Worm (Caenorhabditis elegans) whole organism, L4 larva: ENCODE measurements around the gene cyp-31A5.
"Not testable (repeated sequence)": the region's sequence is repeated elsewhere in the genome, so short reads cannot be mapped to it uniquely, and the experiment has no call there.

Source experiments
- D1046.2 ChIP-seq: fragments of 200-800 bp; sonication (Bioruptor generic); IDR thresholded peaks from 2 replicates; pipeline ENCODE4 v1.3.6; 2022; ENCODE audit warnings: missing genetic modification characterization, missing compliant biosample characterization
- F10B5.3 ChIP-seq: sonication (generic microtip); optimal IDR thresholded peaks from 2 replicates; lab custom pipeline; 2016; ENCODE audit warnings: mild to moderate bottlenecking, missing genetic modification characterization, missing compliant biosample characterization
- T26A8.4 ChIP-seq: fragments of 200-800 bp; sonication (Bioruptor generic); IDR thresholded peaks from 2 replicates; pipeline ENCODE4 v1.3.6; 2022; ENCODE audit warnings: missing genetic modification characterization, missing compliant biosample characterization
- Y105C5A.15 ChIP-seq: fragments of 200-800 bp; sonication (Bioruptor generic); IDR thresholded peaks from 2 replicates; pipeline ENCODE4 v1.3.6; 2022; ENCODE audit warnings: missing genetic modification characterization, missing compliant biosample characterization
- Y48G9A.11 ChIP-seq: fragments of 200-800 bp; sonication (Bioruptor generic); IDR thresholded peaks from 2 replicates; pipeline ENCODE4 v1.3.6; 2022; ENCODE audit warnings: missing genetic modification reagents, missing genetic modification characterization, missing compliant biosample characterization
- ZK546.5 ChIP-seq, 2 experiments: sonication (generic microtip); optimal IDR thresholded peaks; 2 replicates each; lab custom pipeline; 2017; ENCODE audit warnings: missing biosample characterization in 2 of 2, missing genetic modification characterization in 2 of 2
- aly-2 ChIP-seq: sonication (generic microtip); optimal IDR thresholded peaks from 2 replicates; lab custom pipeline; 2018; ENCODE audit warnings: missing biosample characterization, missing genetic modification characterization
- arid-1 ChIP-seq: fragments of 200-800 bp; sonication (Bioruptor generic); conservative IDR thresholded peaks from 2 replicates; pipeline ENCODE4 v1.3.6; 2022; ENCODE audit warnings: missing genetic modification reagents, missing genetic modification characterization, missing compliant biosample characterization
- ceh-20 ChIP-seq: fragments of 200-800 bp; sonication (Bioruptor generic); IDR thresholded peaks from 2 replicates; pipeline ENCODE4 v1.3.6; 2022; ENCODE audit warnings: missing genetic modification reagents, missing genetic modification characterization, missing compliant biosample characterization
- ceh-44 ChIP-seq: fragments of 200-800 bp; sonication (Bioruptor generic); IDR thresholded peaks from 2 replicates; pipeline ENCODE4 v1.3.6; 2022; ENCODE audit warnings: missing genetic modification reagents, missing genetic modification characterization, missing compliant biosample characterization
- cey-2 ChIP-seq: sonication (generic microtip); optimal IDR thresholded peaks from 3 replicates; lab custom pipeline; 2017; ENCODE audit warnings: missing genetic modification characterization, mild to moderate bottlenecking, missing compliant biosample characterization, antibody characterized with exemption, borderline replicate concordance; ENCODE audit not compliant: insufficient read depth
- ctbp-1 ChIP-seq: fragments of 200-800 bp; sonication (Bioruptor generic); IDR thresholded peaks from 2 replicates; pipeline ENCODE4 v1.3.6; 2022; ENCODE audit warnings: missing genetic modification reagents, missing genetic modification characterization, missing compliant biosample characterization
- daf-19 ChIP-seq: fragments of 200-800 bp; sonication (Bioruptor generic); conservative IDR thresholded peaks from 2 replicates; pipeline ENCODE4 v1.3.6; 2022; ENCODE audit warnings: missing genetic modification characterization, missing compliant biosample characterization
- dmd-6 ChIP-seq: fragments of 200-800 bp; sonication (Bioruptor generic); IDR thresholded peaks from 2 replicates; pipeline ENCODE4 v1.3.6; 2022; ENCODE audit warnings: missing genetic modification reagents, missing genetic modification characterization, missing compliant biosample characterization
- dmd-8 ChIP-seq: fragments of 200-800 bp; sonication (Bioruptor generic); IDR thresholded peaks from 2 replicates; pipeline ENCODE4 v1.3.6; 2022; ENCODE audit warnings: missing genetic modification characterization, missing compliant biosample characterization
- egl-43 ChIP-seq: fragments of 200-800 bp; sonication (Bioruptor generic); IDR thresholded peaks from 2 replicates; pipeline ENCODE4 v1.3.6; 2022; ENCODE audit warnings: missing genetic modification reagents, missing genetic modification characterization, missing compliant biosample characterization
- hmg-1.1 ChIP-seq: fragments of 200-800 bp; sonication (Bioruptor generic); IDR thresholded peaks from 2 replicates; pipeline ENCODE4 v1.3.6; 2022; ENCODE audit warnings: missing genetic modification reagents, missing genetic modification characterization, missing compliant biosample characterization
- jun-1 ChIP-seq: fragments of 150-350 bp; optimal IDR thresholded peaks from 2 replicates; lab custom pipeline; 2014; ENCODE audit warnings: missing biosample characterization, missing genetic modification reagents, missing genetic modification characterization
- lim-7 ChIP-seq: fragments of 200-800 bp; sonication (Bioruptor generic); IDR thresholded peaks from 2 replicates; pipeline ENCODE4 v1.3.6; 2022; ENCODE audit warnings: missing genetic modification characterization, missing compliant biosample characterization
- lin-1 ChIP-seq: fragments of 200-800 bp; sonication (Bioruptor generic); IDR thresholded peaks from 2 replicates; pipeline ENCODE4 v1.3.6; 2022; ENCODE audit warnings: missing genetic modification reagents, missing genetic modification characterization, missing compliant biosample characterization
- lin-38 ChIP-seq: fragments of 200-800 bp; sonication (Bioruptor generic); IDR thresholded peaks from 2 replicates; pipeline ENCODE4 v1.3.6; 2022; ENCODE audit warnings: missing genetic modification reagents, missing genetic modification characterization, missing compliant biosample characterization
- madf-9 ChIP-seq: fragments of 200-800 bp; sonication (Bioruptor generic); conservative IDR thresholded peaks from 2 replicates; pipeline ENCODE4 v1.3.6; 2022; ENCODE audit warnings: missing genetic modification reagents, missing genetic modification characterization, missing compliant biosample characterization
- nhr-10 ChIP-seq: fragments of 150-350 bp; optimal IDR thresholded peaks from 2 replicates; lab custom pipeline; 2014; ENCODE audit warnings: missing biosample characterization, missing genetic modification characterization
- nhr-42 ChIP-seq: fragments of 200-800 bp; sonication (Bioruptor generic); IDR thresholded peaks from 2 replicates; pipeline ENCODE4 v1.3.6; 2022; ENCODE audit warnings: missing genetic modification characterization, missing compliant biosample characterization
- pha-4 ChIP-seq, 2 experiments: fragments of 150-350 bp in 1 of 2; fragments of 200-800 bp in 1 of 2; sonication (Bioruptor generic) in 1 of 2; IDR thresholded peaks in 1 of 2; optimal IDR thresholded peaks in 1 of 2; 2 replicates each; pipeline versions ENCODE4 v1.3.6 to Lab custom; 2014 to 2022; ENCODE audit warnings: missing genetic modification characterization in 2 of 2, missing genetic modification reagents in 2 of 2, missing biosample characterization in 1 of 2, missing compliant biosample characterization in 1 of 2
- rbr-2 ChIP-seq: sonication (generic microtip); optimal IDR thresholded peaks from 2 replicates; lab custom pipeline; 2016; ENCODE audit warnings: missing genotype, missing genetic modification characterization, missing compliant biosample characterization
- saeg-2 ChIP-seq: fragments of 200-800 bp; sonication (Bioruptor generic); IDR thresholded peaks from 2 replicates; pipeline ENCODE4 v1.3.6; 2022; ENCODE audit warnings: missing genetic modification reagents, missing genetic modification characterization, missing compliant biosample characterization
- set-16 ChIP-seq: fragments of 200-800 bp; sonication (Bioruptor generic); IDR thresholded peaks from 2 replicates; pipeline ENCODE4 v1.3.6; 2022; ENCODE audit warnings: missing genetic modification reagents, missing genetic modification characterization, missing compliant biosample characterization
- snpc-1.2 ChIP-seq: fragments of 200-800 bp; sonication (Bioruptor generic); IDR thresholded peaks from 2 replicates; pipeline ENCODE4 v1.3.6; 2022; ENCODE audit warnings: missing genetic modification reagents, missing genetic modification characterization, missing compliant biosample characterization
- tag-97 ChIP-seq: fragments of 200-800 bp; sonication (Bioruptor generic); IDR thresholded peaks from 2 replicates; pipeline ENCODE4 v1.3.6; 2022; ENCODE audit warnings: missing genetic modification characterization, missing compliant biosample characterization
- vab-7 ChIP-seq: fragments of 200-800 bp; sonication (Bioruptor generic); IDR thresholded peaks from 2 replicates; pipeline ENCODE4 v1.3.6; 2022; ENCODE audit warnings: missing genetic modification reagents, missing genetic modification characterization, missing compliant biosample characterization
- zip-2 ChIP-seq: fragments of 150-350 bp; optimal IDR thresholded peaks from 2 replicates; lab custom pipeline; 2014; ENCODE audit warnings: missing biosample characterization, missing genetic modification characterization

The cyp-31A5 gene

DNA sequence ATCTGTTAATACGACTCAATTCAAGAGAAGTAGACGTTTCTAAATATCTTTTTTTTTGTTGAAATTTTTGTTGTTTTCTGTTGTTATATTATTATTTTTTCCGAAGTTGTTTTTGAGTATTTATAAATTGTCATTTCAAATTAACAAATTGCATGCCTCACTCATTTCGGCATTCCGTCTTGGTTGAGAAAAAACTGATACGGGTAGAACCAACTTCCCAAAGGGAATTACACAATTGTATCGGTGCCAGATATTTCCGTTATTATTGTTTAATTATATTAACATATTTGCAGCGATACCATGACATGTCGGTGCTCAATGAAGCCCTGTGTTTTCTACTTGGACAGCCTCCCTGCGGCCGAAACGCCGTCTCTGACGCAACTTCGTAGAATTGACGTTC lies 28.2 kb downstream of the cyp-31A5 start, which contains the start of gene K09B11.4:
Gene K09B11.4, plus strand, starts transcription at position 301 of the 400 bp plus-strand sequence.
- no peak for TF ChIP-seq F10B5.3 (tag; lab: Kevin White, UChicago)
- TF ChIP-seq nhr-42 (GFP tag; lab: Robert Waterston, UW), result no peak
- no peak for TF ChIP-seq ceh-20 (GFP tag; lab: Robert Waterston, UW)
- no peak for TF ChIP-seq zip-2 (tag; lab: Kevin White, UChicago)
- no peak for TF ChIP-seq D1046.2
- no peak for TF ChIP-seq ceh-44
- TF ChIP-seq Y105C5A.15 (GFP tag; lab: Robert Waterston, UW), result no peak

DNA sequence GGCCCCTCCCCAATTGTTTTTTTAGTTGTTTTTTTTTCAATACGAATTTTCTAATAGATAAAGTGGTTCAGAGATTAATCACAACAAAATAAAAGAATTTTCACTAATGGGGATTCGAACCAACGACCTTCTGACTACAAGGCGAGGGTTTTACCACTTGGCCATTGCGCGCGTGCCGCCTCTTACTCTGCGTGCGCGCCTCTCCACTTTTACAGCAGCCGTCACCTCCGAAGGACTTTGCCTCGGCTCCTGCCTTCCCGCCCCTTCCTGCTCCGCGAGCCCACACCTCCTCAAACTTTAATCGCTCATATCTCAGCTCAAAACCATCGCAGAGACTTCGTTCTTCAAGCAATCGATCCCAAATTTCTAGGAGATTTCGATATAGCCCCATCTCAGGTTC lies 29.0 kb downstream of the cyp-31A5 start:
- TF ChIP-seq dmd-6 (GFP tag; lab: Robert Waterston, UW) (peak; percentile 49), hmg-1.1 (GFP tag; lab: Robert Waterston, UW) (peak; percentile 68), Y48G9A.11 (GFP tag; lab: Robert Waterston, UW) (0 out of 2 replicates have a peak, but pooled peaks have one; percentile 9), lin-1 (peak; percentile 25; the same call in 1 of the 2 replicates), arid-1 (GFP tag; lab: Robert Waterston, UW) (peak; percentile 51; the same call in 1 of the 2 replicates), T26A8.4 (GFP tag; lab: Robert Waterston, UW) (peak; percentile 54; the same call in 1 of the 2 replicates), egl-43 (GFP tag; lab: Robert Waterston, UW) (peak; percentile 87), rbr-2 (tag; lab: Kevin White, UChicago) (peak; percentile 5), lim-7 (peak; percentile 64), set-16 (peak; percentile 93), saeg-2 (GFP tag; lab: Robert Waterston, UW) (0 out of 2 replicates have a peak, but pooled peaks have one; percentile 51), pha-4 (GFP tag; IDR thresholded peaks at IDR 0.05; lab: Robert Waterston, UW) (peak; percentile 56; the same call in 1 of the 2 replicates), D1046.2 (peak; percentile 79; the same call in 1 of the 2 replicates), lin-38 (GFP tag; lab: Robert Waterston, UW) (peak; percentile 71), snpc-1.2 (GFP tag; lab: Robert Waterston, UW) (peak; percentile 91), nhr-42 (GFP tag; lab: Robert Waterston, UW) (peak; percentile 68; the same call in 1 of the 2 replicates), vab-7 (peak; percentile 47; the same call in 1 of the 2 replicates), madf-9 (GFP tag; lab: Robert Waterston, UW) (peak; percentile 43; the same call in 1 of the 2 replicates)
- not testable (repeated sequence) for TF ChIP-seq pha-4 (tag; optimal IDR thresholded peaks at IDR 0.05; lab: Kevin White, UChicago)

DNA sequence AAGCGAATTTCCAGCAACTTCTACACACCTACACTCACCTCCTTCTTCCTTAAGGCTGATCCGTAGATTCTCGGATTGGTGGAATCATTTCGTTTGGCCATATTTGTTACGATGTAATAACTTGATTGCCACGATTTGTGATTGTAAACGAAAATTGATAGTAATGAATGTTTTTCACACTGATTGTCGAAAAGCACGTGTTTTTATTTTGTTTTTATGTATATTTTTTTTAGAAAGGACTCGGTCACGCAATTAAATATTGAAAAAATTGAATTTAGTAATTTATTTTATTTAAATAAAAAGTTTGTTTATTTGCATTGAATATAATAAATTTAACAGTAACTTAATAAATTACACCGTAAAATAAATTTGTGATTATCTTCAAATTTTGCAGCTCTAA lies 32.8 kb downstream of the cyp-31A5 start, which contains the start of gene K09B11.5:
Gene K09B11.5, minus strand, starts transcription at position 101 of the 400 bp plus-strand sequence.
- not testable (repeated sequence) for TF ChIP-seq saeg-2 (GFP tag; lab: Robert Waterston, UW); Y48G9A.11 (GFP tag; lab: Robert Waterston, UW); ZK546.5 (tag; optimal IDR thresholded peaks at IDR 0.05; lab: Kevin White, UChicago)

DNA sequence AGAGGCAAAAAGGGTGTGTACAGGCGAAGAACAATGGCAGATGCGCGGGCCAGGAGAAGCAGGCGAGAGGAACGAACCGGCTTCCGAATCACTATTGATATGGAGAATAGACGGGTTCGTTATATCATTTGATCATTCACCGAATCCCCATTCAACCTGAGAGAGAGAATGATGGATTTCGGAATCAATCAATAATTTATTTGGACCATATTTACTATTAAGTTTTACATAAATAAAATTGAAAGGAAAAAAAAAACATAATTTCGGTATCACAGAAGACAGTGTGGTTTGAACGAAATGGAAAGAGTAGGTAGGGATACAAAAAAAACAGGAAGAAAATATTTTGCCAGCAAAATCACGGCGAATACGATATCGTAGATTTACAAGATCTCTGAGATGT lies 44.2 kb downstream of the cyp-31A5 start, which contains the start of gene mam-3:
Gene mam-3, minus strand, starts transcription at position 101 of the 400 bp plus-strand sequence.
- no peak for TF ChIP-seq saeg-2 (GFP tag; lab: Robert Waterston, UW)
- TF ChIP-seq cey-2, result no peak
- TF ChIP-seq tag-97 (GFP tag; lab: Robert Waterston, UW), result no peak
- TF ChIP-seq jun-1, result no peak
- no peak for TF ChIP-seq dmd-8 (GFP tag; lab: Robert Waterston, UW)
- TF ChIP-seq aly-2, result no peak
- no peak for TF ChIP-seq nhr-10 (tag; lab: Kevin White, UChicago)
- TF ChIP-seq daf-19 (GFP tag; lab: Robert Waterston, UW), result no peak
- no peak for TF ChIP-seq ctbp-1 (GFP tag; lab: Robert Waterston, UW)
